Worm (Caenorhabditis elegans) whole organism, L4 larva: ENCODE data around the gene C02B8.6.
"Not testable (repeated sequence)": the region's sequence is repeated elsewhere in the genome, so short reads cannot be mapped to it uniquely, and the experiment has no call there.

Experiments used
- D1046.2 ChIP-seq: fragments of 200-800 bp; sonication (Bioruptor generic); IDR thresholded peaks from 2 replicates; pipeline ENCODE4 v1.3.6; 2022; ENCODE audit warnings: missing genetic modification characterization, missing compliant biosample characterization
- F10B5.3 ChIP-seq: sonication (generic microtip); optimal IDR thresholded peaks from 2 replicates; lab custom pipeline; 2016; ENCODE audit warnings: mild to moderate bottlenecking, missing genetic modification characterization, missing compliant biosample characterization
- F26F4.8 ChIP-seq: fragments of 200-800 bp; sonication (Bioruptor generic); conservative IDR thresholded peaks from 2 replicates; pipeline ENCODE4 v1.3.6; 2022; ENCODE audit warnings: missing genetic modification characterization, missing compliant biosample characterization
- F49E8.2 ChIP-seq: sonication (generic microtip); optimal IDR thresholded peaks from 2 replicates; lab custom pipeline; 2016; ENCODE audit warnings: missing compliant biosample characterization, mild to moderate bottlenecking, missing genetic modification characterization, borderline replicate concordance
- T20F7.1 ChIP-seq: fragments of 200-800 bp; sonication (Bioruptor generic); optimal IDR thresholded peaks from 2 replicates; lab custom pipeline; 2018; ENCODE audit warnings: mild to moderate bottlenecking, missing genetic modification characterization, missing compliant biosample characterization
- T26A8.4 ChIP-seq: fragments of 200-800 bp; sonication (Bioruptor generic); IDR thresholded peaks from 2 replicates; pipeline ENCODE4 v1.3.6; 2022; ENCODE audit warnings: missing genetic modification characterization, missing compliant biosample characterization
- Y48G9A.11 ChIP-seq: fragments of 200-800 bp; sonication (Bioruptor generic); IDR thresholded peaks from 2 replicates; pipeline ENCODE4 v1.3.6; 2022; ENCODE audit warnings: missing genetic modification reagents, missing genetic modification characterization, missing compliant biosample characterization
- Y5F2A.4 ChIP-seq: fragments of 200-800 bp; sonication (Bioruptor generic); optimal IDR thresholded peaks from 2 replicates; lab custom pipeline; 2018; ENCODE audit warnings: mild to moderate bottlenecking, missing genetic modification characterization, missing compliant biosample characterization
- Y75B8A.6 ChIP-seq: fragments of 200-800 bp; sonication (Bioruptor generic); IDR thresholded peaks from 2 replicates; pipeline ENCODE4 v1.3.6; 2022; ENCODE audit warnings: missing genetic modification reagents, missing genetic modification characterization, missing compliant biosample characterization
- ZK337.2 ChIP-seq: fragments of 200-800 bp; sonication (Bioruptor generic); IDR thresholded peaks from 2 replicates; pipeline ENCODE4 v1.3.6; 2022; ENCODE audit warnings: missing genetic modification reagents, missing genetic modification characterization, missing compliant biosample characterization
- ZK546.5 ChIP-seq, 2 experiments: sonication (generic microtip); optimal IDR thresholded peaks; 2 replicates each; lab custom pipeline; 2017; ENCODE audit warnings: missing biosample characterization in 2 of 2, missing genetic modification characterization in 2 of 2
- aha-1 ChIP-seq: fragments of 150-350 bp; peaks from one replicate; lab custom pipeline; 2014; ENCODE audit warnings: missing biosample characterization, missing genetic modification characterization
- arid-1 ChIP-seq: fragments of 200-800 bp; sonication (Bioruptor generic); conservative IDR thresholded peaks from 2 replicates; pipeline ENCODE4 v1.3.6; 2022; ENCODE audit warnings: missing genetic modification reagents, missing genetic modification characterization, missing compliant biosample characterization
- ceh-62 ChIP-seq: sonication (generic microtip); optimal IDR thresholded peaks from 2 replicates; lab custom pipeline; 2017; ENCODE audit warnings: missing biosample characterization, missing genetic modification characterization
- ces-1 ChIP-seq: fragments of 150-350 bp; sonication (generic microtip); optimal IDR thresholded peaks from 4 replicates; lab custom pipeline; 2014; ENCODE audit warnings: missing biosample characterization, missing genetic modification reagents, missing genetic modification characterization
- ctbp-1 ChIP-seq: fragments of 200-800 bp; sonication (Bioruptor generic); IDR thresholded peaks from 2 replicates; pipeline ENCODE4 v1.3.6; 2022; ENCODE audit warnings: missing genetic modification reagents, missing genetic modification characterization, missing compliant biosample characterization
- dmd-6 ChIP-seq: fragments of 200-800 bp; sonication (Bioruptor generic); IDR thresholded peaks from 2 replicates; pipeline ENCODE4 v1.3.6; 2022; ENCODE audit warnings: missing genetic modification reagents, missing genetic modification characterization, missing compliant biosample characterization
- dmd-8 ChIP-seq: fragments of 200-800 bp; sonication (Bioruptor generic); IDR thresholded peaks from 2 replicates; pipeline ENCODE4 v1.3.6; 2022; ENCODE audit warnings: missing genetic modification characterization, missing compliant biosample characterization
- egl-43 ChIP-seq: fragments of 200-800 bp; sonication (Bioruptor generic); IDR thresholded peaks from 2 replicates; pipeline ENCODE4 v1.3.6; 2022; ENCODE audit warnings: missing genetic modification reagents, missing genetic modification characterization, missing compliant biosample characterization
- fkh-10 ChIP-seq: fragments of 150-350 bp; optimal IDR thresholded peaks from 2 replicates; lab custom pipeline; 2014; ENCODE audit warnings: missing biosample characterization, missing genetic modification reagents, missing genetic modification characterization
- hif-1 ChIP-seq, 2 experiments: sonication (generic microtip); optimal IDR thresholded peaks; 2 replicates each; lab custom pipeline; 2016 to 2017; ENCODE audit warnings: missing compliant biosample characterization in 2 of 2, missing genetic modification characterization in 2 of 2, missing genetic modification reagents in 2 of 2, missing genotype in 2 of 2, mild to moderate bottlenecking in 1 of 2
- hlh-30 ChIP-seq: sonication (generic microtip); optimal IDR thresholded peaks from 2 replicates; lab custom pipeline; 2017; ENCODE audit warnings: antibody characterized with exemption, mild to moderate bottlenecking, missing genetic modification characterization, missing compliant biosample characterization; ENCODE audit not compliant: insufficient read depth
- lim-7 ChIP-seq: fragments of 200-800 bp; sonication (Bioruptor generic); IDR thresholded peaks from 2 replicates; pipeline ENCODE4 v1.3.6; 2022; ENCODE audit warnings: missing genetic modification characterization, missing compliant biosample characterization
- lin-1 ChIP-seq: fragments of 200-800 bp; sonication (Bioruptor generic); IDR thresholded peaks from 2 replicates; pipeline ENCODE4 v1.3.6; 2022; ENCODE audit warnings: missing genetic modification reagents, missing genetic modification characterization, missing compliant biosample characterization
- lin-15B ChIP-seq: fragments of 150-350 bp; sonication (generic microtip); optimal IDR thresholded peaks from 3 replicates; lab custom pipeline; 2014; ENCODE audit warnings: missing biosample characterization, missing genetic modification characterization
- lin-38 ChIP-seq: fragments of 200-800 bp; sonication (Bioruptor generic); IDR thresholded peaks from 2 replicates; pipeline ENCODE4 v1.3.6; 2022; ENCODE audit warnings: missing genetic modification reagents, missing genetic modification characterization, missing compliant biosample characterization
- lir-3 ChIP-seq: sonication (generic microtip); optimal IDR thresholded peaks from 2 replicates; lab custom pipeline; 2016; ENCODE audit warnings: mild to moderate bottlenecking, missing genetic modification characterization, missing compliant biosample characterization
- madf-5 ChIP-seq, 2 experiments: fragments of 200-800 bp; sonication (Bioruptor generic); IDR thresholded peaks; 2 replicates each; pipeline ENCODE4 v1.3.6; 2022; ENCODE audit warnings: missing compliant biosample characterization in 2 of 2, missing genetic modification characterization in 2 of 2
- mdt-29 ChIP-seq: fragments of 200-800 bp; sonication (Bioruptor generic); IDR thresholded peaks from 2 replicates; pipeline ENCODE4 v1.3.6; 2022; ENCODE audit warnings: missing genetic modification reagents, missing genetic modification characterization, missing compliant biosample characterization
- mxl-3 ChIP-seq: fragments of 200-800 bp; sonication (Bioruptor generic); optimal IDR thresholded peaks from 2 replicates; lab custom pipeline; 2018; ENCODE audit warnings: mild to moderate bottlenecking, missing genetic modification characterization, missing compliant biosample characterization
- nhr-102 ChIP-seq: sonication (generic microtip); optimal IDR thresholded peaks from 2 replicates; lab custom pipeline; 2016; ENCODE audit warnings: mild to moderate bottlenecking, missing genetic modification characterization, moderate library complexity, missing compliant biosample characterization
- nhr-42 ChIP-seq: fragments of 200-800 bp; sonication (Bioruptor generic); IDR thresholded peaks from 2 replicates; pipeline ENCODE4 v1.3.6; 2022; ENCODE audit warnings: missing genetic modification characterization, missing compliant biosample characterization
- nhr-48 ChIP-seq: sonication (generic microtip); optimal IDR thresholded peaks from 2 replicates; lab custom pipeline; 2016; ENCODE audit warnings: mild to moderate bottlenecking, missing genetic modification characterization, missing compliant biosample characterization
- pha-4 ChIP-seq, 2 experiments: fragments of 150-350 bp in 1 of 2; fragments of 200-800 bp in 1 of 2; sonication (Bioruptor generic) in 1 of 2; IDR thresholded peaks in 1 of 2; optimal IDR thresholded peaks in 1 of 2; 2 replicates each; pipeline versions ENCODE4 v1.3.6 to Lab custom; 2014 to 2022; ENCODE audit warnings: missing genetic modification characterization in 2 of 2, missing genetic modification reagents in 2 of 2, missing biosample characterization in 1 of 2, missing compliant biosample characterization in 1 of 2
- php-3 ChIP-seq: fragments of 200-800 bp; sonication (Bioruptor generic); IDR thresholded peaks from 2 replicates; pipeline ENCODE4 v1.3.6; 2022; ENCODE audit warnings: missing genetic modification reagents, missing genetic modification characterization, missing compliant biosample characterization
- pqm-1 ChIP-seq: sonication (generic microtip); optimal IDR thresholded peaks from 2 replicates; lab custom pipeline; 2017; ENCODE audit warnings: missing biosample characterization, missing genetic modification characterization
- skn-1 ChIP-seq: fragments of 150-350 bp; optimal IDR thresholded peaks from 2 replicates; lab custom pipeline; 2014; ENCODE audit warnings: missing biosample characterization, missing genetic modification characterization
- snpc-1.2 ChIP-seq: fragments of 200-800 bp; sonication (Bioruptor generic); IDR thresholded peaks from 2 replicates; pipeline ENCODE4 v1.3.6; 2022; ENCODE audit warnings: missing genetic modification reagents, missing genetic modification characterization, missing compliant biosample characterization
- spr-3 ChIP-seq: fragments of 200-800 bp; sonication (Bioruptor generic); optimal IDR thresholded peaks from 2 replicates; lab custom pipeline; 2018; ENCODE audit warnings: mild to moderate bottlenecking, missing genetic modification characterization, missing compliant biosample characterization
- unc-39 ChIP-seq: sonication (generic microtip); optimal IDR thresholded peaks from 2 replicates; lab custom pipeline; 2017; ENCODE audit warnings: missing biosample characterization, missing genetic modification characterization
- unc-62 ChIP-seq, 3 experiments: fragments of 150-350 bp in 1 of 3; sonication (generic microtip); optimal IDR thresholded peaks in 2 of 3; peaks in 1 of 3; 1 replicate in 1 of 3; 2 replicates in 2 of 3; lab custom pipeline; 2014 to 2017; ENCODE audit warnings: missing biosample characterization in 3 of 3, missing genetic modification characterization in 3 of 3, missing genetic modification reagents in 3 of 3, missing genotype in 1 of 3
- vab-7 ChIP-seq: fragments of 200-800 bp; sonication (Bioruptor generic); IDR thresholded peaks from 2 replicates; pipeline ENCODE4 v1.3.6; 2022; ENCODE audit warnings: missing genetic modification reagents, missing genetic modification characterization, missing compliant biosample characterization
- zag-1 ChIP-seq: fragments of 150-350 bp; optimal IDR thresholded peaks from 2 replicates; lab custom pipeline; 2014; ENCODE audit warnings: missing biosample characterization, missing genetic modification characterization
- zfp-3 ChIP-seq: fragments of 200-800 bp; sonication (Bioruptor generic); conservative IDR thresholded peaks from 2 replicates; pipeline ENCODE4 v1.3.6; 2022; ENCODE audit warnings: missing genetic modification reagents, missing genetic modification characterization, missing compliant biosample characterization
- zip-11 ChIP-seq: fragments of 200-800 bp; sonication (Bioruptor generic); IDR thresholded peaks from 2 replicates; pipeline ENCODE4 v1.3.6; 2022; ENCODE audit warnings: missing genetic modification characterization, missing compliant biosample characterization

C02B8.6 gene

ce11 chrX:8152560-8153043 lies 16.5 kb upstream of the C02B8.6 start:
- 0 out of 4 replicates have a peak, but pooled peaks of 1 of the 2 experiments have one; percentile 47 for TF ChIP-seq madf-5 (GFP tag; IDR thresholded peaks at IDR 0.05; lab: Robert Waterston, UW)
- TF ChIP-seq ctbp-1 (GFP tag; lab: Robert Waterston, UW), result 0 out of 2 replicates have a peak, but pooled peaks have one; percentile 51
- 0 out of 2 replicates have a peak, but pooled peaks have one; percentile 42 for TF ChIP-seq zfp-3 (GFP tag; lab: Robert Waterston, UW)
- TF ChIP-seq D1046.2 (GFP tag; lab: Robert Waterston, UW), result 0 out of 2 replicates have a peak, but pooled peaks have one; percentile 23
- TF ChIP-seq Y48G9A.11 (GFP tag; lab: Robert Waterston, UW), result peak; percentile 72; the same call in 1 of the 2 replicates
- peak; percentile 80; the same call in 1 of the 2 replicates for TF ChIP-seq egl-43 (GFP tag; lab: Robert Waterston, UW)
- TF ChIP-seq nhr-48, result peak; percentile 32
- TF ChIP-seq arid-1 (GFP tag; lab: Robert Waterston, UW), result peak; percentile 58; the same call in 1 of the 2 replicates
- peak; percentile 63 for TF ChIP-seq lim-7 (GFP tag; lab: Robert Waterston, UW)
- TF ChIP-seq dmd-6 (GFP tag; lab: Robert Waterston, UW), result peak; percentile 32; the same call in 1 of the 2 replicates
- peak; percentile 32 for TF ChIP-seq nhr-102 (tag; lab: Kevin White, UChicago)
- peak; percentile 78; the same call in 1 of the 2 replicates for TF ChIP-seq snpc-1.2 (GFP tag; lab: Robert Waterston, UW)
- 0 out of 2 replicates have a peak, but pooled peaks have one; percentile 18 for TF ChIP-seq zip-11 (GFP tag; lab: Robert Waterston, UW)
- peak; percentile 58; the same call in 1 of the 2 replicates for TF ChIP-seq F26F4.8 (GFP tag; lab: Robert Waterston, UW)
- peak; percentile 34 for TF ChIP-seq T20F7.1 (GFP tag; lab: Kevin White, UChicago)
- TF ChIP-seq vab-7, result 0 out of 2 replicates have a peak, but pooled peaks have one; percentile 45
- TF ChIP-seq php-3 (GFP tag; lab: Robert Waterston, UW), result peak; percentile 45; the same call in 1 of the 2 replicates
- TF ChIP-seq dmd-8, result peak; percentile 85
- peak; percentile 46; the same call in 1 of the 2 replicates for TF ChIP-seq T26A8.4 (GFP tag; lab: Robert Waterston, UW)
- TF ChIP-seq hlh-30 (tag; lab: Kevin White, UChicago), result peak; percentile 52
- peak; percentile 63 for TF ChIP-seq lin-38 (GFP tag; lab: Robert Waterston, UW)
- TF ChIP-seq pha-4 (GFP tag; IDR thresholded peaks at IDR 0.05; lab: Robert Waterston, UW), result peak; percentile 71; the same call in 1 of the 2 replicates
- not testable (repeated sequence) for TF ChIP-seq pha-4 (tag; optimal IDR thresholded peaks at IDR 0.05; lab: Kevin White, UChicago)
- TF ChIP-seq, all 104 proteins: peak for 22; not testable (repeated sequence) for 82

- no peak for TF ChIP-seq nhr-42 (GFP tag; lab: Robert Waterston, UW)
- TF ChIP-seq fkh-10, result no peak
- no peak for TF ChIP-seq unc-39 (tag; lab: Kevin White, UChicago)
- no peak for TF ChIP-seq madf-5 (GFP tag; IDR thresholded peaks at IDR 0.05; lab: Robert Waterston, UW)
- TF ChIP-seq Y5F2A.4 (GFP tag; lab: Kevin White, UChicago), result no peak
- TF ChIP-seq mxl-3 (GFP tag; lab: Kevin White, UChicago), result no peak
- no peak for TF ChIP-seq T26A8.4 (GFP tag; lab: Robert Waterston, UW)
- TF ChIP-seq pha-4 (GFP tag; IDR thresholded peaks at IDR 0.05; lab: Robert Waterston, UW), result peak; percentile 43; the same call in 1 of the 2 replicates
- no peak for TF ChIP-seq pha-4 (tag; optimal IDR thresholded peaks at IDR 0.05; lab: Kevin White, UChicago)
- TF ChIP-seq ces-1 (GFP tag; lab: Kevin White, UChicago), result no peak
- TF ChIP-seq egl-43 (GFP tag; lab: Robert Waterston, UW), result peak; percentile 74
- TF ChIP-seq snpc-1.2 (GFP tag; lab: Robert Waterston, UW), result peak; percentile 64; the same call in 1 of the 2 replicates
- no peak for TF ChIP-seq unc-62 (GFP tag; optimal IDR thresholded peaks at IDR 0.05 in 1 of 2; lab: Kevin White, UChicago)
- no peak for TF ChIP-seq unc-62 (tag; optimal IDR thresholded peaks at IDR 0.05; lab: Kevin White, UChicago)
- TF ChIP-seq spr-3 (GFP tag; lab: Kevin White, UChicago), result no peak
- 0 out of 2 replicates have a peak, but pooled peaks have one; percentile 33 for TF ChIP-seq lim-7 (GFP tag; lab: Robert Waterston, UW)
- TF ChIP-seq hif-1 (tag; optimal IDR thresholded peaks at IDR 0.05; lab: Kevin White, UChicago), result no peak
- TF ChIP-seq mdt-29 (GFP tag; lab: Robert Waterston, UW), result no peak
- TF ChIP-seq lin-1 (GFP tag; lab: Robert Waterston, UW), result no peak
- no peak for TF ChIP-seq nhr-48
- TF ChIP-seq F49E8.2 (tag; lab: Kevin White, UChicago), result peak; percentile 18
- no peak for TF ChIP-seq skn-1 (tag; lab: Kevin White, UChicago)
- no peak for TF ChIP-seq ZK337.2
- TF ChIP-seq lin-38 (GFP tag; lab: Robert Waterston, UW), result 0 out of 2 replicates have a peak, but pooled peaks have one; percentile 39
- no peak for TF ChIP-seq F10B5.3 (tag; lab: Kevin White, UChicago)
- no peak for TF ChIP-seq pqm-1 (tag; lab: Kevin White, UChicago)
- TF ChIP-seq ceh-62 (tag; lab: Kevin White, UChicago), result no peak
- no peak for TF ChIP-seq ZK546.5 (tag; optimal IDR thresholded peaks at IDR 0.05; lab: Kevin White, UChicago)
- no peak for TF ChIP-seq lin-15B (tag; lab: Kevin White, UChicago)
- no peak for TF ChIP-seq Y75B8A.6
- TF ChIP-seq aha-1 (tag; lab: Kevin White, UChicago), result peak; percentile 41
- TF ChIP-seq lir-3 (tag; lab: Kevin White, UChicago), result peak; percentile 38
- TF ChIP-seq zag-1 (tag; lab: Kevin White, UChicago), result no peak
Observed at ce11 chrX:8151409-8151808, 15.3 kb upstream of the C02B8.6 start.
